Worm (Caenorhabditis elegans): ENCODE data around the gene atrn-1.

DNA sequence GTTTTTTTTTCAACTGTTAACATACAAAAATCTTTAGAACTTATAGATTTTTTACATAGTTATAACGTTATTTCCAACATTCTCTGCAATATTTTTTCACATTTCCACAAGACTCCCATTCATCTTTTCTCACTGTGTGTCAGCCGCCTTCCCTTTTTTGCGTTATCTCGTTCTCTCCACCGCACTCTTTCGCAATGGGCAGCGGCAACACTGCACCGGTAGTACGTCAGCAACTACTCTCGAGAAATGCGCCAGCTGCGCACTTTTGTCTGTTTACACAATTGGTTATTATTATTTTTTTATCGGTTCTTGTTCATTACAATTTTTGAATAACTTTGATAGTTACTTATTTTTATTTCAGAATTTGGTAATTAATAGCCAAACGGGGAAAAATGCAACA is 35.6 kb downstream of the atrn-1 start, which contains the start of gene C05G5.2:
- TF ChIP-seq T22C8.4 (GFP tag; IDR thresholded peaks at IDR 0.05) = no peak
- no peak for TF ChIP-seq tab-1 (GFP tag; IDR thresholded peaks at IDR 0.05)
